Worm (Caenorhabditis elegans) whole organism, midembryonic: ENCODE measurements around the gene F59E11.5.

ENCODE experiments used
- T22C8.4 ChIP-seq: fragments of 200-800 bp; sonication (Bioruptor generic); IDR thresholded peaks from 2 replicates; pipeline ENCODE4 v1.3.6; 2022; ENCODE audit warnings: missing genetic modification characterization, missing compliant biosample characterization
- cog-1 ChIP-seq: sonication (generic microtip); optimal IDR thresholded peaks from 2 replicates; lab custom pipeline; 2016; ENCODE audit warnings: missing genetic modification characterization, missing compliant biosample characterization
- flt-1 ChIP-seq: fragments of 200-800 bp; sonication (Bioruptor generic); IDR thresholded peaks from 2 replicates; pipeline ENCODE4 v1.3.6; 2022; ENCODE audit warnings: missing genetic modification characterization, missing compliant biosample characterization
- klf-2 ChIP-seq: fragments of 200-800 bp; sonication (Bioruptor generic); conservative IDR thresholded peaks from 2 replicates; pipeline ENCODE4 v1.3.6; 2022; ENCODE audit warnings: missing genetic modification reagents, missing genetic modification characterization, missing compliant biosample characterization
- med-1 ChIP-seq: sonication (generic microtip); optimal IDR thresholded peaks from 2 replicates; lab custom pipeline; 2017; ENCODE audit warnings: missing genetic modification characterization, mild to moderate bottlenecking, missing compliant biosample characterization, antibody characterized with exemption, missing genetic modification reagents; ENCODE audit not compliant: insufficient read depth
- ref-1 ChIP-seq: fragments of 200-800 bp; sonication (Bioruptor generic); conservative IDR thresholded peaks from 2 replicates; pipeline ENCODE4 v1.3.6; 2022; ENCODE audit warnings: missing genetic modification reagents, missing genetic modification characterization, missing compliant biosample characterization
- tab-1 ChIP-seq: fragments of 200-800 bp; sonication (Bioruptor generic); IDR thresholded peaks from 2 replicates; pipeline ENCODE4 v1.3.6; 2022; ENCODE audit warnings: missing genetic modification characterization, missing compliant biosample characterization
- ztf-23 ChIP-seq: fragments of 200-800 bp; sonication (Bioruptor generic); IDR thresholded peaks from 2 replicates; pipeline ENCODE4 v1.3.6; 2022; ENCODE audit warnings: missing genetic modification reagents, missing genetic modification characterization, missing compliant biosample characterization
- ztf-29 ChIP-seq: fragments of 200-800 bp; sonication (Bioruptor generic); IDR thresholded peaks from 2 replicates; pipeline ENCODE4 v1.3.6; 2022; ENCODE audit warnings: missing genetic modification reagents, missing genetic modification characterization, missing compliant biosample characterization

- TF ChIP-seq flt-1 (GFP tag; lab: Robert Waterston, UW) = no peak
- no peak for TF ChIP-seq med-1
- no peak for TF ChIP-seq T22C8.4 (GFP tag; lab: Robert Waterston, UW)
- no peak for TF ChIP-seq cog-1 (tag; lab: Kevin White, UChicago)
- no peak for TF ChIP-seq ztf-23
- TF ChIP-seq ref-1 (GFP tag; lab: Robert Waterston, UW) = no peak
- TF ChIP-seq ztf-29 (GFP tag; lab: Robert Waterston, UW) = no peak
- no peak for TF ChIP-seq tab-1 (GFP tag; lab: Robert Waterston, UW)
- no peak for TF ChIP-seq klf-2 (GFP tag; lab: Robert Waterston, UW)
Measured at ce11 chrV:8974889-8975422, 19.9 kb upstream of the F59E11.5 start, which contains the start of gene nhr-143.
